Worm (Caenorhabditis elegans) whole organism, midembryonic: Measurements from ENCODE around the gene Y52E8A.6.

Experiments
- T22C8.4 ChIP-seq: fragments of 200-800 bp; sonication (Bioruptor generic); IDR thresholded peaks from 2 replicates; pipeline ENCODE4 v1.3.6; 2022; ENCODE audit warnings: missing genetic modification characterization, missing compliant biosample characterization
- cog-1 ChIP-seq: sonication (generic microtip); optimal IDR thresholded peaks from 2 replicates; lab custom pipeline; 2016; ENCODE audit warnings: missing genetic modification characterization, missing compliant biosample characterization
- flt-1 ChIP-seq: fragments of 200-800 bp; sonication (Bioruptor generic); IDR thresholded peaks from 2 replicates; pipeline ENCODE4 v1.3.6; 2022; ENCODE audit warnings: missing genetic modification characterization, missing compliant biosample characterization
- klf-2 ChIP-seq: fragments of 200-800 bp; sonication (Bioruptor generic); conservative IDR thresholded peaks from 2 replicates; pipeline ENCODE4 v1.3.6; 2022; ENCODE audit warnings: missing genetic modification reagents, missing genetic modification characterization, missing compliant biosample characterization
- med-1 ChIP-seq: sonication (generic microtip); optimal IDR thresholded peaks from 2 replicates; lab custom pipeline; 2017; ENCODE audit warnings: missing genetic modification characterization, mild to moderate bottlenecking, missing compliant biosample characterization, antibody characterized with exemption, missing genetic modification reagents; ENCODE audit not compliant: insufficient read depth
- ref-1 ChIP-seq: fragments of 200-800 bp; sonication (Bioruptor generic); conservative IDR thresholded peaks from 2 replicates; pipeline ENCODE4 v1.3.6; 2022; ENCODE audit warnings: missing genetic modification reagents, missing genetic modification characterization, missing compliant biosample characterization
- tab-1 ChIP-seq: fragments of 200-800 bp; sonication (Bioruptor generic); IDR thresholded peaks from 2 replicates; pipeline ENCODE4 v1.3.6; 2022; ENCODE audit warnings: missing genetic modification characterization, missing compliant biosample characterization
- ztf-23 ChIP-seq: fragments of 200-800 bp; sonication (Bioruptor generic); IDR thresholded peaks from 2 replicates; pipeline ENCODE4 v1.3.6; 2022; ENCODE audit warnings: missing genetic modification reagents, missing genetic modification characterization, missing compliant biosample characterization
- ztf-29 ChIP-seq: fragments of 200-800 bp; sonication (Bioruptor generic); IDR thresholded peaks from 2 replicates; pipeline ENCODE4 v1.3.6; 2022; ENCODE audit warnings: missing genetic modification reagents, missing genetic modification characterization, missing compliant biosample characterization

ce11 chrII:4288572-4288971 lies 31.2 kb downstream of the Y52E8A.6 start:
- TF ChIP-seq med-1 (no peak), ref-1 (GFP tag; lab: Robert Waterston, UW) (no peak), klf-2 (GFP tag; lab: Robert Waterston, UW) (no peak), ztf-29 (GFP tag; lab: Robert Waterston, UW) (no peak), flt-1 (no peak), T22C8.4 (GFP tag; lab: Robert Waterston, UW) (no peak), tab-1 (no peak), cog-1 (tag; lab: Kevin White, UChicago) (no peak), ztf-23 (GFP tag; lab: Robert Waterston, UW) (no peak)
